Worm (Caenorhabditis elegans) whole organism, L4 larva: Measurements from ENCODE around the gene str-109.

Experiments used
- F10B5.3 ChIP-seq: sonication (generic microtip); optimal IDR thresholded peaks from 2 replicates; lab custom pipeline; 2016; ENCODE audit warnings: mild to moderate bottlenecking, missing genetic modification characterization, missing compliant biosample characterization
- F44E2.7 ChIP-seq: fragments of 200-800 bp; sonication (Bioruptor generic); IDR thresholded peaks from 2 replicates; pipeline ENCODE4 v2.1.2; 2022; ENCODE audit warnings: missing genetic modification characterization, missing compliant biosample characterization
- ama-1 ChIP-seq: fragments of 150-350 bp; optimal IDR thresholded peaks from 2 replicates; lab custom pipeline; 2014; ENCODE audit warnings: inconsistent platforms, mixed read lengths
- ceh-20 ChIP-seq: fragments of 200-800 bp; sonication (Bioruptor generic); IDR thresholded peaks from 2 replicates; pipeline ENCODE4 v1.3.6; 2022; ENCODE audit warnings: missing genetic modification reagents, missing genetic modification characterization, missing compliant biosample characterization
- ceh-28 ChIP-seq: fragments of 150-350 bp; optimal IDR thresholded peaks from 2 replicates; lab custom pipeline; 2014; ENCODE audit warnings: missing biosample characterization, missing genetic modification reagents, missing genetic modification characterization
- ceh-82 ChIP-seq: sonication (generic microtip); optimal IDR thresholded peaks from 2 replicates; lab custom pipeline; 2017; ENCODE audit warnings: missing biosample characterization, missing genetic modification characterization
- cey-2 ChIP-seq: sonication (generic microtip); optimal IDR thresholded peaks from 3 replicates; lab custom pipeline; 2017; ENCODE audit warnings: missing genetic modification characterization, mild to moderate bottlenecking, missing compliant biosample characterization, antibody characterized with exemption, borderline replicate concordance; ENCODE audit not compliant: insufficient read depth
- duxl-1 ChIP-seq: sonication (generic microtip); optimal IDR thresholded peaks from 2 replicates; lab custom pipeline; 2016; ENCODE audit warnings: mild to moderate bottlenecking, missing genetic modification characterization, moderate library complexity, missing compliant biosample characterization; ENCODE audit not compliant: poor library complexity
- dve-1 ChIP-seq: sonication (generic microtip); optimal IDR thresholded peaks from 2 replicates; lab custom pipeline; 2017; ENCODE audit warnings: antibody characterized with exemption, mild to moderate bottlenecking, missing genetic modification characterization, missing compliant biosample characterization; ENCODE audit not compliant: insufficient read depth
- fos-1 ChIP-seq: fragments of 150-350 bp; optimal IDR thresholded peaks from 2 replicates; lab custom pipeline; 2014; ENCODE audit warnings: missing biosample characterization, missing genetic modification characterization
- hif-1 ChIP-seq, 2 experiments: sonication (generic microtip); optimal IDR thresholded peaks; 2 replicates each; lab custom pipeline; 2016 to 2017; ENCODE audit warnings: missing compliant biosample characterization in 2 of 2, missing genetic modification characterization in 2 of 2, missing genetic modification reagents in 2 of 2, missing genotype in 2 of 2, mild to moderate bottlenecking in 1 of 2
- hlh-11 ChIP-seq: fragments of 200-800 bp; sonication (Bioruptor generic); optimal IDR thresholded peaks from 2 replicates; lab custom pipeline; 2018; ENCODE audit warnings: mild to moderate bottlenecking, missing genetic modification characterization, missing compliant biosample characterization
- lim-7 ChIP-seq: fragments of 200-800 bp; sonication (Bioruptor generic); IDR thresholded peaks from 2 replicates; pipeline ENCODE4 v1.3.6; 2022; ENCODE audit warnings: missing genetic modification characterization, missing compliant biosample characterization
- lin-1 ChIP-seq: fragments of 200-800 bp; sonication (Bioruptor generic); IDR thresholded peaks from 2 replicates; pipeline ENCODE4 v1.3.6; 2022; ENCODE audit warnings: missing genetic modification reagents, missing genetic modification characterization, missing compliant biosample characterization
- lin-38 ChIP-seq: fragments of 200-800 bp; sonication (Bioruptor generic); IDR thresholded peaks from 2 replicates; pipeline ENCODE4 v1.3.6; 2022; ENCODE audit warnings: missing genetic modification reagents, missing genetic modification characterization, missing compliant biosample characterization
- madf-9 ChIP-seq: fragments of 200-800 bp; sonication (Bioruptor generic); conservative IDR thresholded peaks from 2 replicates; pipeline ENCODE4 v1.3.6; 2022; ENCODE audit warnings: missing genetic modification reagents, missing genetic modification characterization, missing compliant biosample characterization
- mes-2 ChIP-seq: sonication (generic microtip); optimal IDR thresholded peaks from 2 replicates; lab custom pipeline; 2016; ENCODE audit warnings: missing genotype, mild to moderate bottlenecking, missing genetic modification characterization, missing compliant biosample characterization; ENCODE audit not compliant: poor library complexity, severe bottlenecking
- mxl-3 ChIP-seq: fragments of 200-800 bp; sonication (Bioruptor generic); optimal IDR thresholded peaks from 2 replicates; lab custom pipeline; 2018; ENCODE audit warnings: mild to moderate bottlenecking, missing genetic modification characterization, missing compliant biosample characterization
- nhr-10 ChIP-seq: fragments of 150-350 bp; optimal IDR thresholded peaks from 2 replicates; lab custom pipeline; 2014; ENCODE audit warnings: missing biosample characterization, missing genetic modification characterization
- nhr-11 ChIP-seq: fragments of 150-350 bp; optimal IDR thresholded peaks from 2 replicates; lab custom pipeline; 2014; ENCODE audit warnings: missing biosample characterization, missing genetic modification characterization
- nhr-111 ChIP-seq: fragments of 200-800 bp; sonication (Bioruptor generic); optimal IDR thresholded peaks from 2 replicates; lab custom pipeline; 2018; ENCODE audit warnings: mild to moderate bottlenecking, missing genetic modification characterization, missing compliant biosample characterization
- nhr-237 ChIP-seq: sonication (generic microtip); optimal IDR thresholded peaks from 2 replicates; lab custom pipeline; 2017; ENCODE audit warnings: missing biosample characterization, missing genetic modification characterization
- nhr-28 ChIP-seq: fragments of 150-350 bp; optimal IDR thresholded peaks from 2 replicates; lab custom pipeline; 2014; ENCODE audit warnings: missing biosample characterization, missing genetic modification characterization
- nhr-41 ChIP-seq: fragments of 200-800 bp; sonication (Bioruptor generic); IDR thresholded peaks from 2 replicates; pipeline ENCODE4 v1.3.6; 2022; ENCODE audit warnings: missing genetic modification reagents, missing genetic modification characterization, missing compliant biosample characterization
- nhr-76 ChIP-seq: fragments of 150-350 bp; optimal IDR thresholded peaks from 2 replicates; lab custom pipeline; 2014; ENCODE audit warnings: missing biosample characterization, missing genetic modification characterization
- nhr-77 ChIP-seq: fragments of 150-350 bp; optimal IDR thresholded peaks from 2 replicates; lab custom pipeline; 2014; ENCODE audit warnings: missing biosample characterization, missing genetic modification characterization
- pqm-1 ChIP-seq: sonication (generic microtip); optimal IDR thresholded peaks from 2 replicates; lab custom pipeline; 2017; ENCODE audit warnings: missing biosample characterization, missing genetic modification characterization
- sdz-12 ChIP-seq: fragments of 200-800 bp; sonication (Bioruptor generic); optimal IDR thresholded peaks from 2 replicates; lab custom pipeline; 2018; ENCODE audit warnings: mild to moderate bottlenecking, missing genetic modification characterization, missing compliant biosample characterization
- skn-1 ChIP-seq: fragments of 150-350 bp; optimal IDR thresholded peaks from 2 replicates; lab custom pipeline; 2014; ENCODE audit warnings: missing biosample characterization, missing genetic modification characterization
- snpc-1.2 ChIP-seq: fragments of 200-800 bp; sonication (Bioruptor generic); IDR thresholded peaks from 2 replicates; pipeline ENCODE4 v1.3.6; 2022; ENCODE audit warnings: missing genetic modification reagents, missing genetic modification characterization, missing compliant biosample characterization
- spr-1 ChIP-seq: sonication (generic microtip); optimal IDR thresholded peaks from 2 replicates; lab custom pipeline; 2016; ENCODE audit warnings: mild to moderate bottlenecking, missing genetic modification characterization, missing compliant biosample characterization
- tra-1 ChIP-seq: fragments of 200-800 bp; sonication (Bioruptor generic); IDR thresholded peaks from 2 replicates; pipeline ENCODE4 v1.3.6; 2022; ENCODE audit warnings: missing genetic modification reagents, missing genetic modification characterization, missing compliant biosample characterization
- unc-130 ChIP-seq: sonication (generic microtip); optimal IDR thresholded peaks from 2 replicates; lab custom pipeline; 2016; ENCODE audit warnings: missing genetic modification reagents, missing genetic modification characterization, missing compliant biosample characterization
- vab-7 ChIP-seq: fragments of 200-800 bp; sonication (Bioruptor generic); IDR thresholded peaks from 2 replicates; pipeline ENCODE4 v1.3.6; 2022; ENCODE audit warnings: missing genetic modification reagents, missing genetic modification characterization, missing compliant biosample characterization
- zag-1 ChIP-seq: fragments of 150-350 bp; optimal IDR thresholded peaks from 2 replicates; lab custom pipeline; 2014; ENCODE audit warnings: missing biosample characterization, missing genetic modification characterization
- zfp-2 ChIP-seq: sonication (generic microtip); optimal IDR thresholded peaks from 2 replicates; lab custom pipeline; 2016; ENCODE audit warnings: mild to moderate bottlenecking, missing genetic modification characterization, missing compliant biosample characterization
- zip-2 ChIP-seq: fragments of 150-350 bp; optimal IDR thresholded peaks from 2 replicates; lab custom pipeline; 2014; ENCODE audit warnings: missing biosample characterization, missing genetic modification characterization
- ztf-11 ChIP-seq: fragments of 150-350 bp; optimal IDR thresholded peaks from 2 replicates; lab custom pipeline; 2014; ENCODE audit warnings: missing biosample characterization, missing genetic modification characterization
- ztf-7 ChIP-seq: fragments of 150-350 bp; optimal IDR thresholded peaks from 2 replicates; lab custom pipeline; 2014; ENCODE audit warnings: missing biosample characterization, missing genetic modification characterization

The str-109 gene

ce11 chrV:16182918-16183317, 20.9 kb upstream of the str-109 start, which contains the start of gene srh-277:
TSS of gene srh-277 (plus strand) at chrV:16183218.
- TF ChIP-seq F44E2.7 (GFP tag; lab: Robert Waterston, UW) (no peak), madf-9 (no peak), dve-1 (tag; lab: Kevin White, UChicago) (no peak), F10B5.3 (no peak), nhr-41 (no peak), tra-1 (GFP tag; lab: Robert Waterston, UW) (no peak), lim-7 (GFP tag; lab: Robert Waterston, UW) (no peak), fos-1 (tag; lab: Kevin White, UChicago) (no peak), nhr-28 (no peak), nhr-10 (tag; lab: Kevin White, UChicago) (no peak), sdz-12 (no peak), zip-2 (tag; lab: Kevin White, UChicago) (no peak), ztf-11 (tag; lab: Kevin White, UChicago) (no peak), ceh-28 (no peak), ceh-82 (tag; lab: Kevin White, UChicago) (no peak)

- TF ChIP-seq spr-1 (tag; lab: Kevin White, UChicago): no peak
- TF ChIP-seq mxl-3 (GFP tag; lab: Kevin White, UChicago): no peak
- TF ChIP-seq mes-2 (tag; lab: Kevin White, UChicago): no peak
- no peak for TF ChIP-seq fos-1 (tag; lab: Kevin White, UChicago)
- TF ChIP-seq zfp-2 (tag; lab: Kevin White, UChicago): no peak
These were observed 20.1 kb upstream of the str-109 start, which contains the start of gene srz-13 for ce11 chrV:16182110-16182509. TSS of gene srz-13 (plus strand) at chrV:16182410.

ce11 chrV:16180350-16180749, 18.3 kb upstream of the str-109 start, which contains the start of gene str-106:
TSS of gene str-106 (plus strand) at chrV:16180650.
- TF ChIP-seq nhr-76 (tag; lab: Kevin White, UChicago) (no peak), ztf-7 (tag; lab: Kevin White, UChicago) (no peak), unc-130 (GFP tag; lab: Kevin White, UChicago) (no peak), hlh-11 (tag; lab: Kevin White, UChicago) (no peak), ceh-20 (GFP tag; lab: Robert Waterston, UW) (no peak), nhr-77 (tag; lab: Kevin White, UChicago) (no peak), vab-7 (GFP tag; lab: Robert Waterston, UW) (no peak), spr-1 (tag; lab: Kevin White, UChicago) (no peak), lin-1 (GFP tag; lab: Robert Waterston, UW) (no peak), snpc-1.2 (GFP tag; lab: Robert Waterston, UW) (no peak), nhr-10 (tag; lab: Kevin White, UChicago) (no peak), nhr-11 (tag; lab: Kevin White, UChicago) (no peak), ama-1 (lab: Kevin White, UChicago) (no peak), skn-1 (tag; lab: Kevin White, UChicago) (no peak)

ce11 chrV:16175757-16176156, 13.7 kb upstream of the str-109 start, which contains the start of gene cyp-33D1:
TSS of gene cyp-33D1 (minus strand) at chrV:16175857.
- TF ChIP-seq nhr-237 (tag; lab: Kevin White, UChicago) (no peak), hif-1 (tag; optimal IDR thresholded peaks at IDR 0.05; lab: Kevin White, UChicago) (no peak), lin-38 (GFP tag; lab: Robert Waterston, UW) (no peak), mes-2 (tag; lab: Kevin White, UChicago) (no peak), ama-1 (lab: Kevin White, UChicago) (no peak), fos-1 (tag; lab: Kevin White, UChicago) (no peak), nhr-111 (GFP tag; lab: Kevin White, UChicago) (no peak), pqm-1 (tag; lab: Kevin White, UChicago) (no peak), zag-1 (tag; lab: Kevin White, UChicago) (no peak), nhr-41 (no peak), lin-1 (GFP tag; lab: Robert Waterston, UW) (no peak), cey-2 (tag; lab: Kevin White, UChicago) (no peak), duxl-1 (tag; lab: Kevin White, UChicago) (no peak), dve-1 (tag; lab: Kevin White, UChicago) (no peak), nhr-76 (tag; lab: Kevin White, UChicago) (no peak)
- TF ChIP-seq, all 104 proteins: peak for 0
